Worm (Caenorhabditis elegans): Measurements from ENCODE around the gene lgc-57.

- no peak for TF ChIP-seq unc-62 (GFP tag; optimal IDR thresholded peaks at IDR 0.05)
- TF ChIP-seq nhr-76 (tag; optimal IDR thresholded peaks at IDR 0.05) = no peak
- no peak for TF ChIP-seq ces-1 (GFP tag; optimal IDR thresholded peaks at IDR 0.05)
- no peak for TF ChIP-seq lin-13 (tag; optimal IDR thresholded peaks at IDR 0.05)
- no peak for TF ChIP-seq mep-1 (tag; optimal IDR thresholded peaks at IDR 0.05)
- TF ChIP-seq nhr-237 (tag; optimal IDR thresholded peaks at IDR 0.05) = no peak
- TF ChIP-seq M03D4.4 (tag; optimal IDR thresholded peaks at IDR 0.05) = no peak
- TF ChIP-seq sptf-1 (tag; optimal IDR thresholded peaks at IDR 0.05) = no peak
- no peak for TF ChIP-seq snpc-4 (tag; optimal IDR thresholded peaks at IDR 0.05)
- TF ChIP-seq blmp-1 (tag; optimal IDR thresholded peaks at IDR 0.05) = no peak
- TF ChIP-seq ztf-11 (tag; optimal IDR thresholded peaks at IDR 0.05) = no peak
- no peak for TF ChIP-seq nhr-28 (tag; optimal IDR thresholded peaks at IDR 0.05)
- no peak for TF ChIP-seq unc-39 (tag; optimal IDR thresholded peaks at IDR 0.05)
These were observed 13.8 kb downstream of the lgc-57 start, which contains the start of gene bli-1 for ce11 chrII:10708660-10709059.

Data from whole organism, mixed stage, embryonic.